Worm (Caenorhabditis elegans): Measurements from ENCODE around the gene npr-35.

- TF ChIP-seq ceh-36 (tag; optimal IDR thresholded peaks at IDR 0.05) (no peak), ama-1 (optimal IDR thresholded peaks at IDR 0.05) (no peak), hmg-4 (GFP tag; optimal IDR thresholded peaks at IDR 0.05) (no peak), hnd-1 (tag; optimal IDR thresholded peaks at IDR 0.05) (no peak), F13C5.2 (tag; optimal IDR thresholded peaks at IDR 0.05) (no peak), tra-4 (tag; optimal IDR thresholded peaks at IDR 0.05) (no peak), flt-1 (GFP tag; IDR thresholded peaks at IDR 0.05) (no peak), aly-1 (tag; optimal IDR thresholded peaks at IDR 0.05) (no peak), hmbx-1 (tag; optimal IDR thresholded peaks at IDR 0.05) (no peak), ets-7 (tag; optimal IDR thresholded peaks at IDR 0.05) (no peak), tbx-11 (GFP tag; IDR thresholded peaks at IDR 0.05) (no peak), B0310.2 (tag; optimal IDR thresholded peaks at IDR 0.05) (no peak), pes-1 (GFP tag; IDR thresholded peaks at IDR 0.05) (no peak), scrt-1 (GFP tag; IDR thresholded peaks at IDR 0.05) (no peak)
These were observed 11.7 kb upstream of the npr-35 start, which contains the start of the genes C50F7.9 and C50F7.3 for ce11 chrIV:7731960-7732359.
